Fruit fly (Drosophila melanogaster) whole organism, prepupa: ENCODE data around the gene Cad87A.

ENCODE experiments used
- CG10631 ChIP-seq: fragments of 200-800 bp; sonication (Bioruptor generic); optimal IDR thresholded peaks from 2 replicates; lab custom pipeline; 2016; ENCODE audit warnings: missing biosample characterization, missing genetic modification characterization
- CG10669 ChIP-seq: fragments of 200-800 bp; sonication (Bioruptor generic); optimal IDR thresholded peaks from 3 replicates; lab custom pipeline; 2018; ENCODE audit warnings: missing biosample characterization, mild to moderate bottlenecking, missing genetic modification characterization, moderate library complexity
- CG11762 ChIP-seq: fragments of 200-800 bp; sonication (Bioruptor generic); optimal IDR thresholded peaks from 3 replicates; lab custom pipeline; 2016; ENCODE audit warnings: missing biosample characterization, missing genetic modification characterization; ENCODE audit not compliant: insufficient read depth
- CG11902 ChIP-seq: fragments of 200-800 bp; sonication (Bioruptor generic); optimal IDR thresholded peaks from 3 replicates; lab custom pipeline; 2016; ENCODE audit warnings: missing biosample characterization, missing genetic modification characterization
- CG15336 ChIP-seq: fragments of 200-800 bp; sonication (Bioruptor generic); IDR thresholded peaks from 2 replicates; pipeline ENCODE4 v1.3.6; 2022; ENCODE audit warnings: missing biosample characterization, missing genetic modification characterization
- CG1621 ChIP-seq: fragments of 200-800 bp; sonication (Bioruptor generic); optimal IDR thresholded peaks from 3 replicates; lab custom pipeline; 2018; ENCODE audit warnings: missing biosample characterization, mild to moderate bottlenecking, missing genetic modification characterization
- CG16779 ChIP-seq: fragments of 200-800 bp; sonication (Bioruptor generic); optimal IDR thresholded peaks from 3 replicates; lab custom pipeline; 2017; ENCODE audit warnings: missing biosample characterization, mild to moderate bottlenecking, missing genetic modification characterization
- CG31627 ChIP-seq: fragments of 200-800 bp; sonication (Bioruptor generic); optimal IDR thresholded peaks from 3 replicates; lab custom pipeline; 2016; ENCODE audit warnings: missing biosample characterization, missing genetic modification characterization
- CG32006 ChIP-seq: fragments of 200-800 bp; sonication (Bioruptor generic); optimal IDR thresholded peaks from 3 replicates; lab custom pipeline; 2017; ENCODE audit warnings: missing biosample characterization, mild to moderate bottlenecking, missing genetic modification characterization
- CG34406 ChIP-seq: fragments of 200-800 bp; sonication (Bioruptor generic); optimal IDR thresholded peaks from 3 replicates; lab custom pipeline; 2016; ENCODE audit warnings: missing biosample characterization, missing genetic modification characterization
- CG3919 ChIP-seq: fragments of 200-800 bp; sonication (Bioruptor generic); optimal IDR thresholded peaks from 3 replicates; lab custom pipeline; 2016; ENCODE audit warnings: missing biosample characterization, missing genetic modification characterization
- CG4318 ChIP-seq: fragments of 200-800 bp; sonication (Bioruptor generic); optimal IDR thresholded peaks from 3 replicates; lab custom pipeline; 2017; ENCODE audit warnings: missing biosample characterization, mild to moderate bottlenecking, missing genetic modification characterization
- CG6163 ChIP-seq: fragments of 200-800 bp; sonication (Bioruptor generic); IDR thresholded peaks from 3 replicates; pipeline ENCODE4 v1.3.6; 2022; ENCODE audit warnings: missing biosample characterization, missing genetic modification characterization
- CG6276 ChIP-seq: fragments of 200-800 bp; sonication (Bioruptor generic); optimal IDR thresholded peaks from 2 replicates; lab custom pipeline; 2017; ENCODE audit warnings: missing biosample characterization, mild to moderate bottlenecking, missing genetic modification characterization
- CG6792 ChIP-seq: fragments of 200-800 bp; sonication (Bioruptor generic); optimal IDR thresholded peaks from 3 replicates; lab custom pipeline; 2016; ENCODE audit warnings: missing biosample characterization, missing genetic modification characterization
- CG9139 ChIP-seq: fragments of 200-800 bp; sonication (Bioruptor generic); optimal IDR thresholded peaks from 3 replicates; lab custom pipeline; 2017; ENCODE audit warnings: missing biosample characterization, mild to moderate bottlenecking, missing genetic modification characterization
- Eip75B ChIP-seq: fragments of 200-800 bp; sonication (Bioruptor generic); optimal IDR thresholded peaks from 3 replicates; lab custom pipeline; 2016; ENCODE audit warnings: missing biosample characterization, missing genetic modification characterization
- Eip78C ChIP-seq: fragments of 200-800 bp; sonication (Bioruptor generic); peaks from one replicate; lab custom pipeline; 2016; ENCODE audit warnings: missing biosample characterization, missing genetic modification characterization
- Eip93F ChIP-seq: fragments of 200-800 bp; sonication (Bioruptor generic); optimal IDR thresholded peaks from 2 replicates; lab custom pipeline; 2016; ENCODE audit warnings: missing biosample characterization, mild to moderate bottlenecking, missing genetic modification characterization
- Ets21C ChIP-seq: fragments of 200-800 bp; sonication (Bioruptor generic); optimal IDR thresholded peaks from 3 replicates; lab custom pipeline; 2016; ENCODE audit warnings: missing biosample characterization, missing genetic modification characterization
- Gug ChIP-seq: fragments of 200-800 bp; sonication (Bioruptor generic); IDR thresholded peaks from 2 replicates; pipeline ENCODE4 v1.3.6; 2022; ENCODE audit warnings: missing biosample characterization, missing genetic modification characterization
- Hr38 ChIP-seq: sonication (Bioruptor generic); optimal IDR thresholded peaks from 2 replicates; lab custom pipeline; 2016; ENCODE audit warnings: missing biosample characterization, missing genetic modification characterization
- Hr39 ChIP-seq: fragments of 200-800 bp; sonication (Bioruptor generic); optimal IDR thresholded peaks from 2 replicates; lab custom pipeline; 2016; ENCODE audit warnings: missing biosample characterization, missing genetic modification characterization
- Lpt ChIP-seq: fragments of 200-800 bp; sonication (Bioruptor generic); optimal IDR thresholded peaks from 3 replicates; lab custom pipeline; 2016; ENCODE audit warnings: missing biosample characterization, missing genetic modification characterization
- OdsH ChIP-seq: fragments of 200-800 bp; sonication (Bioruptor generic); optimal IDR thresholded peaks from 3 replicates; lab custom pipeline; 2016; ENCODE audit warnings: missing biosample characterization, missing genetic modification characterization
- Smox ChIP-seq: fragments of 200-800 bp; sonication (Bioruptor generic); optimal IDR thresholded peaks from 3 replicates; lab custom pipeline; 2016; ENCODE audit warnings: missing biosample characterization, missing genetic modification characterization
- Sox102F ChIP-seq: fragments of 200-800 bp; sonication (Bioruptor generic); optimal IDR thresholded peaks from 2 replicates; lab custom pipeline; 2016; ENCODE audit warnings: missing biosample characterization, mild to moderate bottlenecking, missing genetic modification characterization
- Sox14 ChIP-seq: fragments of 200-800 bp; sonication (Bioruptor generic); optimal IDR thresholded peaks from 3 replicates; lab custom pipeline; 2016; ENCODE audit warnings: missing biosample characterization, missing genetic modification characterization
- Sox15 ChIP-seq: fragments of 200-800 bp; sonication (Bioruptor generic); optimal IDR thresholded peaks from 3 replicates; lab custom pipeline; 2016; ENCODE audit warnings: missing biosample characterization, missing genetic modification characterization
- achi ChIP-seq: fragments of 200-800 bp; sonication (Bioruptor generic); optimal IDR thresholded peaks from 3 replicates; lab custom pipeline; 2016; ENCODE audit warnings: missing biosample characterization, missing genetic modification characterization
- acj6 ChIP-seq: fragments of 200-800 bp; sonication (Bioruptor generic); optimal IDR thresholded peaks from 3 replicates; lab custom pipeline; 2016; ENCODE audit warnings: missing biosample characterization, missing genetic modification characterization
- cyc ChIP-seq: fragments of 200-800 bp; sonication (Bioruptor generic); optimal IDR thresholded peaks from 3 replicates; lab custom pipeline; 2016; ENCODE audit warnings: missing biosample characterization, missing genetic modification characterization
- dac ChIP-seq: fragments of 200-800 bp; sonication (Bioruptor generic); optimal IDR thresholded peaks from 2 replicates; lab custom pipeline; 2017; ENCODE audit warnings: missing biosample characterization, mild to moderate bottlenecking, missing genetic modification characterization
- dsx ChIP-seq: fragments of 200-800 bp; optimal IDR thresholded peaks from 3 replicates; lab custom pipeline; 2019; ENCODE audit warnings: missing biosample characterization, mild to moderate bottlenecking, missing genetic modification characterization, moderate library complexity; ENCODE audit not compliant: poor library complexity, severe bottlenecking
- esn ChIP-seq: fragments of 200-800 bp; sonication (Bioruptor generic); optimal IDR thresholded peaks from 2 replicates; lab custom pipeline; 2016; ENCODE audit warnings: missing biosample characterization, mild to moderate bottlenecking, missing genetic modification characterization, moderate library complexity
- fd59A ChIP-seq: fragments of 200-800 bp; sonication (Bioruptor generic); optimal IDR thresholded peaks from 2 replicates; lab custom pipeline; 2017; ENCODE audit warnings: missing biosample characterization, mild to moderate bottlenecking, missing genetic modification characterization, missing genetic modification reagents
- fd85E ChIP-seq: fragments of 200-800 bp; sonication (Bioruptor generic); optimal IDR thresholded peaks from 3 replicates; lab custom pipeline; 2016; ENCODE audit warnings: missing biosample characterization, missing genetic modification characterization
- fkh ChIP-seq: fragments of 200-800 bp; sonication (Bioruptor generic); optimal IDR thresholded peaks from 3 replicates; lab custom pipeline; 2017; ENCODE audit warnings: missing biosample characterization, mild to moderate bottlenecking, missing genetic modification characterization, moderate library complexity
- lz ChIP-seq: fragments of 200-800 bp; sonication (Bioruptor generic); optimal IDR thresholded peaks from 3 replicates; lab custom pipeline; 2016; ENCODE audit warnings: missing biosample characterization, missing genetic modification characterization
- net ChIP-seq: fragments of 200-800 bp; sonication (Bioruptor generic); optimal IDR thresholded peaks from 3 replicates; lab custom pipeline; 2016; ENCODE audit warnings: missing biosample characterization, missing genetic modification characterization
- pdm3 ChIP-seq: fragments of 200-800 bp; sonication (Bioruptor generic); optimal IDR thresholded peaks from 3 replicates; lab custom pipeline; 2016; ENCODE audit warnings: missing biosample characterization, missing genetic modification characterization
- salr ChIP-seq, 2 experiments: fragments of 200-800 bp; sonication (Bioruptor generic); optimal IDR thresholded peaks; 3 replicates each; lab custom pipeline; 2016 to 2018; ENCODE audit warnings: missing biosample characterization in 2 of 2, missing genetic modification characterization in 2 of 2, mild to moderate bottlenecking in 1 of 2
- spab ChIP-seq: fragments of 200-800 bp; sonication (Bioruptor generic); optimal IDR thresholded peaks from 2 replicates; lab custom pipeline; 2017; ENCODE audit warnings: missing biosample characterization, mild to moderate bottlenecking, missing genetic modification characterization, missing genetic modification reagents
- ss ChIP-seq, 2 experiments: fragments of 200-800 bp; sonication (Bioruptor generic); optimal IDR thresholded peaks; 2 replicates in 1 of 2; 3 replicates in 1 of 2; lab custom pipeline; 2017 to 2018; ENCODE audit warnings: mild to moderate bottlenecking in 2 of 2, missing biosample characterization in 2 of 2, missing genetic modification characterization in 2 of 2, moderate library complexity in 1 of 2
- svp ChIP-seq: fragments of 200-800 bp; sonication (Bioruptor generic); peaks from one replicate; lab custom pipeline; 2016; ENCODE audit warnings: missing biosample characterization, missing genetic modification characterization
- topi ChIP-seq: fragments of 200-800 bp; sonication (Bioruptor generic); optimal IDR thresholded peaks from 3 replicates; lab custom pipeline; 2016; ENCODE audit warnings: missing biosample characterization, missing genetic modification characterization
- vri ChIP-seq: fragments of 200-800 bp; sonication (Bioruptor generic); optimal IDR thresholded peaks from 3 replicates; lab custom pipeline; 2016; ENCODE audit warnings: missing biosample characterization, mild to moderate bottlenecking, missing genetic modification characterization

The Cad87A gene

DNA sequence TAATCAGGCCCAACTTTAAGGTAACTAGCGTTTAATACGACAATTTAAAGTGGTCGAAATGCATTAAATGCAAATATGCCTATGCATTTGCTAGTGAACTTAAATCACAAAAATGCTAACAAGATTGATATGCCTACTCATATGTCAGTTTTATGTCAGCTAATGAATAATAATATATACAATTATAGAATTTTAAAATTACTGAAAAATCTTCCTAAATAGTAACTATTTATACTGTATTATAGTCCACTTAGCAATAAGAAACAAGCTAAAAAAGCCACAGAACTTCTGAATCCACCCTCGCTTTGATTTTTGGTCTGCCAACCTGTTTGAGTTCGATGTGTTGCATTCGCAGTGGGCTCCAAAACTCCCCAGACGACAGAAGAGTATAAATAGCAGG, 79.3 kb downstream of the Cad87A start (continued):
- peak; percentile 29 for TF ChIP-seq Eip78C
- TF ChIP-seq Ets21C (GFP tag; lab: Kevin White, UChicago) = no peak
- TF ChIP-seq spab (GFP tag; lab: Kevin White, UChicago) = peak; percentile 34
- TF ChIP-seq Smox (GFP tag; lab: Kevin White, UChicago) = no peak
- TF ChIP-seq CG11762 (GFP tag; lab: Kevin White, UChicago) = peak; percentile 9
- no peak for TF ChIP-seq CG11902 (GFP tag; lab: Kevin White, UChicago)
- TF ChIP-seq esn (GFP tag; lab: Kevin White, UChicago) = no peak
- no peak for TF ChIP-seq Sox14
- peak; percentile 62 for TF ChIP-seq CG3919 (GFP tag; lab: Kevin White, UChicago)
- TF ChIP-seq Eip93F (GFP tag; lab: Kevin White, UChicago) = no peak
- TF ChIP-seq CG6792 = no peak
- TF ChIP-seq Gug (GFP tag; lab: Robert Waterston, UW) = 0 out of 2 replicates have a peak, but pooled peaks have one; percentile 26
- no peak for TF ChIP-seq lz (GFP tag; lab: Kevin White, UChicago)
- peak; percentile 48 for TF ChIP-seq CG6276 (GFP tag; lab: Kevin White, UChicago)
- TF ChIP-seq Hr38 (GFP tag; lab: Kevin White, UChicago) = no peak
- TF ChIP-seq CG31627 (GFP tag; lab: Kevin White, UChicago) = no peak
- no peak for TF ChIP-seq CG32006 (GFP tag; lab: Kevin White, UChicago)
- TF ChIP-seq dac (GFP tag; lab: Kevin White, UChicago) = peak; percentile 8
- no peak for TF ChIP-seq CG1621 (tag; lab: Kevin White, UChicago)
- TF ChIP-seq CG16779 (tag; lab: Kevin White, UChicago) = no peak
- TF ChIP-seq CG10669 (GFP tag; lab: Kevin White, UChicago) = peak; percentile 35
- TF ChIP-seq fd85E (GFP tag; lab: Kevin White, UChicago) = no peak
- TF ChIP-seq acj6 (GFP tag; lab: Kevin White, UChicago) = no peak
- TF ChIP-seq CG9139 = no peak
- no peak for TF ChIP-seq Sox102F (GFP tag; lab: Kevin White, UChicago)

DNA sequence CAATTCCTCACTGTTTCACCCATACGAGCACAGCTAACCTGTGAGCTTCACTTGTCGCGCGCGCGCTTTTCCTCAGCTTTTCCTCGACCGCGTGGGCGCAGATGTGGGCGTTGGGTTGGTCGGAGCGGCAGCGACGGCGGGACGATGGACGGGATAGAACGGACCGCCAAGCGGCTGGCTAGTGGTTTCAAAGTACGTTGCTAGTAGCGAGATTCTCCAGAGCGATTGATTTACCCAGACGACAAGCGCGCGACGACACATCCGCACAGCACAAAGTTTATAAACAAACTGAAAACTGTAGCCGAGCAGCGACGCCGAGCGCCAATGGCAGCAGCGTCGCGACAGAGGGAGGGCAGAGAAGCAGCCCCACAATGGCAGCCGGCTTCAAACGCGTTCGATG, 79.8 kb downstream of the Cad87A start, which contains the start of gene CG6959:
CG6959 (minus strand) TSS at position 292 of the 400 bp plus-strand sequence.
- TF ChIP-seq esn (GFP tag; lab: Kevin White, UChicago) (peak; percentile 16), Eip75B (GFP tag; lab: Kevin White, UChicago) (no peak), CG6276 (GFP tag; lab: Kevin White, UChicago) (no peak), CG11762 (GFP tag; lab: Kevin White, UChicago) (no peak), cyc (GFP tag; lab: Kevin White, UChicago) (no peak), Sox14 (peak; percentile 48), Sox15 (GFP tag; lab: Kevin White, UChicago) (no peak), CG15336 (peak; percentile 23; the same call in 1 of the 2 replicates), pdm3 (GFP tag; lab: Kevin White, UChicago) (peak; percentile 3), CG11902 (GFP tag; lab: Kevin White, UChicago) (no peak), CG10631 (GFP tag; lab: Kevin White, UChicago) (no peak), vri (GFP tag; lab: Kevin White, UChicago) (no peak), CG32006 (GFP tag; lab: Kevin White, UChicago) (no peak), Gug (GFP tag; lab: Robert Waterston, UW) (peak; percentile 13; the same call in 1 of the 2 replicates), CG16779 (tag; lab: Kevin White, UChicago) (no peak), CG6163 (GFP tag; lab: Robert Waterston, UW) (peak; percentile 55; the same call in 1 of the 3 replicates), Sox102F (GFP tag; lab: Kevin White, UChicago) (peak; percentile 21), CG9139 (no peak), Smox (GFP tag; lab: Kevin White, UChicago) (no peak), Eip93F (GFP tag; lab: Kevin White, UChicago) (no peak), CG10669 (GFP tag; lab: Kevin White, UChicago) (peak; percentile 2), salr (GFP tag; optimal IDR thresholded peaks at IDR 0.05; lab: Kevin White, UChicago) (no peak), Hr39 (GFP tag; lab: Kevin White, UChicago) (no peak), OdsH (GFP tag; lab: Kevin White, UChicago) (no peak), dac (GFP tag; lab: Kevin White, UChicago) (no peak), CG1621 (tag; lab: Kevin White, UChicago) (peak; percentile 8), ss (GFP tag; optimal IDR thresholded peaks at IDR 0.05; lab: Kevin White, UChicago) (no peak), CG34406 (GFP tag; lab: Kevin White, UChicago) (no peak), CG6792 (no peak), Eip78C (peak; percentile 65), fkh (GFP tag; lab: Kevin White, UChicago) (peak; percentile 56), topi (GFP tag; lab: Kevin White, UChicago) (no peak), Lpt (GFP tag; lab: Kevin White, UChicago) (no peak), net (GFP tag; lab: Kevin White, UChicago) (peak; percentile 28), achi (GFP tag; lab: Kevin White, UChicago) (no peak), acj6 (GFP tag; lab: Kevin White, UChicago) (no peak), svp (GFP tag; lab: Kevin White, UChicago) (no peak), CG4318 (GFP tag; lab: Kevin White, UChicago) (no peak), CG3919 (GFP tag; lab: Kevin White, UChicago) (no peak), fd59A (GFP tag; lab: Kevin White, UChicago) (no peak), dsx (GFP tag; lab: Kevin White, UChicago) (peak; percentile 20)
